Worm (Caenorhabditis elegans) whole organism, early embryonic: Measurements from ENCODE around the gene pax-1.

ENCODE experiments used
- F13C5.2 ChIP-seq: sonication (generic microtip); optimal IDR thresholded peaks from 2 replicates; lab custom pipeline; 2017; ENCODE audit warnings: mild to moderate bottlenecking, missing genetic modification characterization, inconsistent platforms, missing compliant biosample characterization
- aly-1 ChIP-seq: sonication (generic microtip); optimal IDR thresholded peaks from 2 replicates; lab custom pipeline; 2016; ENCODE audit warnings: missing genetic modification characterization, missing compliant biosample characterization
- ama-1 ChIP-seq: fragments of 150-350 bp; optimal IDR thresholded peaks from 2 replicates; lab custom pipeline; 2014
- ceh-13 ChIP-seq: fragments of 200-800 bp; sonication (Bioruptor generic); optimal IDR thresholded peaks from 2 replicates; lab custom pipeline; 2018; ENCODE audit warnings: mild to moderate bottlenecking, missing genetic modification characterization, missing compliant biosample characterization
- ceh-36 ChIP-seq: sonication (generic microtip); optimal IDR thresholded peaks from 2 replicates; lab custom pipeline; 2016; ENCODE audit warnings: missing genetic modification characterization, inconsistent platforms, missing compliant biosample characterization
- ets-7 ChIP-seq: sonication (generic microtip); optimal IDR thresholded peaks from 2 replicates; lab custom pipeline; 2016; ENCODE audit warnings: missing genotype, missing genetic modification characterization, missing compliant biosample characterization
- flt-1 ChIP-seq: fragments of 200-800 bp; sonication (Bioruptor generic); IDR thresholded peaks from 2 replicates; pipeline ENCODE4 v1.3.6; 2022; ENCODE audit warnings: missing genetic modification characterization, missing compliant biosample characterization
- hmg-4 ChIP-seq: fragments of 200-800 bp; sonication (Bioruptor generic); optimal IDR thresholded peaks from 2 replicates; lab custom pipeline; 2018; ENCODE audit warnings: mild to moderate bottlenecking, missing genetic modification characterization, missing compliant biosample characterization
- hnd-1 ChIP-seq: sonication (generic microtip); optimal IDR thresholded peaks from 2 replicates; lab custom pipeline; 2016; ENCODE audit warnings: missing genetic modification characterization, missing compliant biosample characterization
- pes-1 ChIP-seq: fragments of 200-800 bp; sonication (Bioruptor generic); IDR thresholded peaks from 2 replicates; pipeline ENCODE4 v1.3.6; 2022; ENCODE audit warnings: missing genetic modification reagents, missing genetic modification characterization, missing compliant biosample characterization
- sea-1 ChIP-seq: fragments of 200-800 bp; sonication (Bioruptor generic); conservative IDR thresholded peaks from 2 replicates; pipeline ENCODE4 v1.3.6; 2022; ENCODE audit warnings: missing genetic modification characterization, missing compliant biosample characterization
- tbx-11 ChIP-seq: fragments of 200-800 bp; sonication (Bioruptor generic); IDR thresholded peaks from 2 replicates; pipeline ENCODE4 v1.3.6; 2022; ENCODE audit warnings: missing genetic modification characterization, missing compliant biosample characterization
- tra-4 ChIP-seq: sonication (generic microtip); optimal IDR thresholded peaks from 2 replicates; lab custom pipeline; 2017; ENCODE audit warnings: missing genetic modification characterization, missing compliant biosample characterization

ce11 chrV:8263941-8264340, 39.2 kb downstream of the pax-1 start, which contains the start of gene C16D9.9:
- TF ChIP-seq tbx-11 (GFP tag; lab: Robert Waterston, UW) (no peak), F13C5.2 (tag; lab: Kevin White, UChicago) (no peak), aly-1 (tag; lab: Kevin White, UChicago) (no peak), ama-1 (no peak), tra-4 (tag; lab: Kevin White, UChicago) (no peak), flt-1 (GFP tag; lab: Robert Waterston, UW) (no peak), hmg-4 (GFP tag; lab: Kevin White, UChicago) (no peak), ceh-13 (no peak), ceh-36 (no peak), hnd-1 (no peak), pes-1 (GFP tag; lab: Robert Waterston, UW) (no peak), sea-1 (GFP tag; lab: Robert Waterston, UW) (no peak), ets-7 (tag; lab: Kevin White, UChicago) (no peak)
